Worm (Caenorhabditis elegans): ENCODE results near the gene glr-1.
A peak's percentile ranks its signal among the peaks of the same experiment; 100 is the strongest.

glr-1 gene

DNA sequence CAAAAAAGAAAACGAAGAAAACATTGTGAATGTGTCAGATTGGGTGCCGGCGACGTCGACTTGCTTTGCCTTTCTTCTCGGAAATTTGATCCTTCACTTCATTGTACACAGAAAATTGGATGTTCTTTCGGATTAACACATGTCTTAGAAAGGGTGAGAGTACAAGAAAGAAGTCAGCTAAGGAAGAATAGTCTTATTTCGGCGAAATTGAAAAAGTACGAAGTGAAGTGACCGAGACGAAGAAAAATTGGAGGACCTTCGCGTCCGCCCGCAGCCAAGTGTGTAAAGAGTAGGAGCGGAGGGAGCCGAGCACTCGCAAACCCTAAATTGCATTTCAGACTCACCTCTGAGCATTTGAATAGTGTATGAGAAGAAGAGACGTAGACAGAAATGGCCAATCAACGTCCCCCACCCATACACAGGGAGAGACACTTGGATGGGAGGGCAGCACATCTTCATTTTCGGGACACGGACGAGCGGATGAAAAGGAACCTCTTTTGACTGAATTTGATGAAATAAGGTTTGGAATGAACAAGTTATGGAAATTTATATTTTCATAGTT lies at the start of gene glr-1:
Gene glr-1, minus strand, starts transcription at position 51 of the 562 bp plus-strand sequence.
- 0 out of 2 replicates have a peak, but pooled peaks have one; percentile 17 for TF ChIP-seq lag-1 (GFP tag; IDR thresholded peaks at IDR 0.05)
- TF ChIP-seq Y56A3A.18 (GFP tag; IDR thresholded peaks at IDR 0.05) = no peak

DNA sequence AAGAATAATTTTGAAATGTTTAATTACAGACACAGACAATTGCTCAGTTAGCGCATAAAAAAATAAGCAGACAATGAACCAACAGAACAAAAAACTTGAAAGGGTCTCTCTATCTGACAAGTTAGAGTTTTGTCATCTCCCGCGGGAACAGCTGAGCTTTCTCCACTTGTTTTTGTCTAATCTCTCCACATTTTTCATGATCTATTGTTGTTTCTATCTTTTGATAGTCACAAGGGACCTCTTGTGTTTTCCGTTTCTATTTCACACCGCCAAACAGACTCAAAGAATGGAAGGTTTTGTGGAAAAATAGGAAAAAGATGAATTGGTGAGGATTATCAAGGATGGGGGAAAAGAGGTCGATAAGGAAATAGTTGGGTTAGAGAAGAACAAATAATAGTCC lies 48.4 kb upstream of the glr-1 start:
- no peak for TF ChIP-seq hmg-20 (GFP tag; IDR thresholded peaks at IDR 0.05)
- TF ChIP-seq snpc-1.3 (tag; optimal IDR thresholded peaks at IDR 0.05; ENCODE audit: insufficient read depth) = no peak
- TF ChIP-seq T07F8.4 (tag; optimal IDR thresholded peaks at IDR 0.05) = no peak
- TF ChIP-seq madf-6 (GFP tag; IDR thresholded peaks at IDR 0.05) = no peak
- TF ChIP-seq F57A8.1 (GFP tag; optimal IDR thresholded peaks at IDR 0.05) = no peak
- TF ChIP-seq rec-8 (tag; optimal IDR thresholded peaks at IDR 0.05) = no peak
- TF ChIP-seq xnd-1 (tag; optimal IDR thresholded peaks at IDR 0.05) = no peak

DNA sequence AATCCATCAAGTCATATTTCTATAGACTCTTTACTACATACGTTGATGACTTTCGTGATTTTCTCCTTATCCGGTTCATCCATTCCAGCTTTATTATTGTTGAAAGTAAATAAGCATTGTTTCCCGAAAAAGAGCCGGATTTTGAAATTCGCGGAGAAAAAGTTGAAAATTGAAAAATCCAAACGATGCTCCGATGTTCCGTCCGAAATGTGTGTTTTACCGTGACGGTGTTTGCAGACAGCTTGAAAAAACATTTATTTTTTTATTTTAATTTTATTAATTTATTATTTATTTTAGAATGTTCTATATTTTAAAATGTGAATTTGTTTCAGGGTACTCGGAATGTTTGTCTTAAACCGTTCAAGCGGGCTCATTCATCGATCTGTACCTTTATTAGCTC lies 42.4 kb upstream of the glr-1 start, which contains the start of gene dnj-10:
Gene dnj-10, plus strand, starts transcription at position 333 of the 400 bp plus-strand sequence.
- no peak for TF ChIP-seq F55B11.4 (tag; optimal IDR thresholded peaks at IDR 0.05; ENCODE audit: borderline replicate concordance, insufficient read depth)
- peak; percentile 47; the same call in 1 of the 2 replicates for TF ChIP-seq Y79H2A.3 (GFP tag; conservative IDR thresholded peaks at IDR 0.05)
- TF ChIP-seq sea-2 (GFP tag; IDR thresholded peaks at IDR 0.05) = no peak
- peak; percentile 1 for TF ChIP-seq ztf-18 (tag; optimal IDR thresholded peaks at IDR 0.05)
- TF ChIP-seq T07F8.4 (tag; optimal IDR thresholded peaks at IDR 0.05) = no peak
- no peak for TF ChIP-seq F22D6.2 (tag; optimal IDR thresholded peaks at IDR 0.05)
- no peak for TF ChIP-seq F39B2.1 (GFP tag; IDR thresholded peaks at IDR 0.05)
- TF ChIP-seq ztf-6 (GFP tag; IDR thresholded peaks at IDR 0.05) = no peak
- TF ChIP-seq K11D2.4 (GFP tag; IDR thresholded peaks at IDR 0.05) = no peak
- no peak for TF ChIP-seq madf-8 (GFP tag; conservative IDR thresholded peaks at IDR 0.05)
- TF ChIP-seq mel-28 (tag; optimal IDR thresholded peaks at IDR 0.05; ENCODE audit: borderline replicate concordance) = no peak
- no peak for TF ChIP-seq C17E4.6 (GFP tag; IDR thresholded peaks at IDR 0.05)
- no peak for TF ChIP-seq lag-1 (GFP tag; IDR thresholded peaks at IDR 0.05)
- no peak for TF ChIP-seq F23B12.7 (tag; optimal IDR thresholded peaks at IDR 0.05; ENCODE audit: insufficient read depth)
- 0 out of 2 replicates have a peak, but pooled peaks have one; percentile 24 for TF ChIP-seq Y53G8AR.9 (GFP tag; conservative IDR thresholded peaks at IDR 0.05)
- no peak for TF ChIP-seq nhr-27 (tag; optimal IDR thresholded peaks at IDR 0.05)
- TF ChIP-seq nhr-90 (tag; optimal IDR thresholded peaks at IDR 0.05) = no peak
- no peak for TF ChIP-seq die-1 (tag; optimal IDR thresholded peaks at IDR 0.05)
- no peak for TF ChIP-seq ztf-25 (GFP tag; IDR thresholded peaks at IDR 0.05)
- no peak for TF ChIP-seq cebp-1 (GFP tag; IDR thresholded peaks at IDR 0.05)
- no peak for TF ChIP-seq cebp-1 (tag; optimal IDR thresholded peaks at IDR 0.05)
- TF ChIP-seq sptf-2 (GFP tag; optimal IDR thresholded peaks at IDR 0.05) = no peak
- TF ChIP-seq pbrm-1 (GFP tag; IDR thresholded peaks at IDR 0.05) = 0 out of 2 replicates have a peak, but pooled peaks have one; percentile 37
- TF ChIP-seq B0261.1 (tag; optimal IDR thresholded peaks at IDR 0.05) = no peak
- no peak for TF ChIP-seq nfyb-1 (GFP tag; IDR thresholded peaks at IDR 0.05)
- TF ChIP-seq Y67H2A.10 (GFP tag; conservative IDR thresholded peaks at IDR 0.05) = no peak
- 0 out of 2 replicates have a peak, but pooled peaks have one; percentile 31 for TF ChIP-seq hmg-1.2 (GFP tag; IDR thresholded peaks at IDR 0.05)
- no peak for TF ChIP-seq ceh-40 (GFP tag; IDR thresholded peaks at IDR 0.05)
- TF ChIP-seq F52B5.7 (tag; optimal IDR thresholded peaks at IDR 0.05) = no peak
- TF ChIP-seq B0336.3 (GFP tag; IDR thresholded peaks at IDR 0.05) = no peak; the same call in 1 of the 2 replicates
- TF ChIP-seq dox-1 (GFP tag; IDR thresholded peaks at IDR 0.05) = no peak; the same call in 1 of the 2 replicates
- no peak for TF ChIP-seq attf-6 (GFP tag; IDR thresholded peaks at IDR 0.05)
- no peak for TF ChIP-seq tbx-9 (tag; optimal IDR thresholded peaks at IDR 0.05; ENCODE audit: borderline replicate concordance)
- no peak for TF ChIP-seq Y56A3A.18 (GFP tag; IDR thresholded peaks at IDR 0.05)
- TF ChIP-seq akir-1 (GFP tag; optimal IDR thresholded peaks at IDR 0.05) = no peak
- no peak for TF ChIP-seq ceh-58 (GFP tag; IDR thresholded peaks at IDR 0.05)
- no peak for TF ChIP-seq somi-1 (GFP tag; optimal IDR thresholded peaks at IDR 0.05)
- no peak for TF ChIP-seq ccch-3 (GFP tag; optimal IDR thresholded peaks at IDR 0.05)

Data from whole organism, young adult.